Fruit fly (Drosophila melanogaster): ENCODE results near the gene CG7071.

The CG7071 gene

DNA sequence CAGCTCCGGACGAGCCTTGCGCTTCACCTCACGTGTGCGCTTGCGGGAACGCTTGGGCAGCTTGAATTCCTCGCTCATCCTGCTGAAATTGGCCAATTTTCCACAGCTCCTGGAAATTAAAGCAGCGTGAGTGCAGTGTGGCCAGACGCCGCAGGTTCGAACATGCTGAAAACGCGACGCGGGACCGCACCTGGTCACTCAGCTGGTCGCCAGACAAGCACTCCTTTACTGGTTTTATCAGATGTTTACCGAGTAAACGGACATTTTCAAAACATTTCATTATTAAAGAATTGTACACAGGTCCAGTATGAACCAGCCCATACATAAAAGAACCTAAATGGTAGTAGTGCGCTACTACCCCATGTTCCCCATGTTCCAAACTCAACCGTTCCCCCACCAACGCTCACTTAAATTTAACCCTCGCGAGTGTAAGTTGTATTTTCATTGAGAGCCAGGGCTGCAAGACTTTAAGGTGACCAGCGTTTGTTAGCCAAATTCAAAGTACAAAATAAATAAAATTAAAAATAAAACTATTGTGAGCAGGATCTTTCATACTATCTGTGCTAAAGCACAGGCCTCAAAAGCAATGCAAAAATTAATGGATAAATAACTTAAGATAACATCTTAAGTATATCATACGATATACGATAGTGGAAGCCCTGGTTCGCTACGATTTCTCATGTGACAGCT is at the start of gene CG7071, which contains the start of the genes JMJD6 and Muted:
CG7071 (plus strand) TSS at position 403 of the 690 bp plus-strand sequence.
JMJD6 (minus strand) TSS at position 154 of the 690 bp plus-strand sequence.
Muted (plus strand) TSS at position 403 of the 690 bp plus-strand sequence.
- TF ChIP-seq Pif1A (GFP tag; optimal IDR thresholded peaks at IDR 0.05) (peak; percentile 87), CG14655 (GFP tag; optimal IDR thresholded peaks at IDR 0.05) (peak; percentile 83), CG12605 (GFP tag; IDR thresholded peaks at IDR 0.05) (peak; percentile 36; the same call in 1 of the 2 replicates), CG8159 (tag; optimal IDR thresholded peaks at IDR 0.05) (peak; percentile 78), gl (tag; optimal IDR thresholded peaks at IDR 0.05) (peak; percentile 43), D1 (tag; optimal IDR thresholded peaks at IDR 0.05) (no peak), rn (GFP tag; IDR thresholded peaks at IDR 0.05) (peak; percentile 82), fd96Ca (GFP tag; IDR thresholded peaks at IDR 0.05) (peak; percentile 87; the same call in 2 of the 3 replicates), CG15710 (tag; optimal IDR thresholded peaks at IDR 0.05) (peak; percentile 81), CG17806 (tag; optimal IDR thresholded peaks at IDR 0.05) (peak; percentile 83), Pif1B (GFP tag; optimal IDR thresholded peaks at IDR 0.05) (peak; percentile 74), CG34367 (tag; optimal IDR thresholded peaks at IDR 0.05) (peak; percentile 65), CG9948 (tag; optimal IDR thresholded peaks at IDR 0.05) (peak; percentile 74), Ets98B (GFP tag; IDR thresholded peaks at IDR 0.05) (peak; percentile 85), CG4496 (GFP tag; IDR thresholded peaks at IDR 0.05) (peak; percentile 94), CG10348 (GFP tag; IDR thresholded peaks at IDR 0.05) (no peak; the same call in 1 of the 2 replicates), CG8301 (tag; optimal IDR thresholded peaks at IDR 0.05) (peak; percentile 77), EcR (GFP tag; optimal IDR thresholded peaks at IDR 0.05) (no peak), Snoo (tag; optimal IDR thresholded peaks at IDR 0.05) (peak; percentile 73), CG32121 (GFP tag; IDR thresholded peaks at IDR 0.05) (peak; percentile 85), CG13204 (GFP tag; optimal IDR thresholded peaks at IDR 0.05) (no peak)

DNA sequence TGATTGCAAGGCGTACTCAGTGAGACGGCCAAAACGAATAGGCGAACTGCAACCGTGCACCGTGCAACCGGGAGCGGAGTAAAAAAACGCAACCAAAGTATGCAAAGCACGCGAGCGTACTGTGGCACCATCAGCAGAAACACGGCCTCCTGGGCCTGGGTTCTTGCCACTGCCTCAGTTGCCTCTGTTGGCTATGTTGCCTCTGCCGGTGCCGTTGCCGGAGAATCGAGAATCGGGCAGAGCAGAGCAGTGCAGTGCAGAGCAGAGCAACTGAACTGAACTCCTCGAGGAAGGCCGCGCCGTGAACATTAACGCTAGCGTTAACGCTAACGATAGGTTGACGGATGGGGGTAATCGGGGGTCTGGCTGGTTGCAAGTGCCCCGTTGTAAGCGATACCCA is 38.4 kb upstream of the CG7071 start, which contains the start of gene CG34377:
CG34377 (minus strand) TSS at position 101 of the 400 bp plus-strand sequence.
- TF ChIP-seq Snoo (tag; optimal IDR thresholded peaks at IDR 0.05) = no peak
- TF ChIP-seq CG10348 (GFP tag; IDR thresholded peaks at IDR 0.05) = no peak
- TF ChIP-seq CG4496 (GFP tag; IDR thresholded peaks at IDR 0.05) = no peak
- no peak for TF ChIP-seq fd96Ca (GFP tag; IDR thresholded peaks at IDR 0.05)
- no peak for TF ChIP-seq CG15710 (tag; optimal IDR thresholded peaks at IDR 0.05)
- TF ChIP-seq CG9948 (tag; optimal IDR thresholded peaks at IDR 0.05) = no peak
- no peak for TF ChIP-seq rn (GFP tag; IDR thresholded peaks at IDR 0.05)
- TF ChIP-seq D1 (tag; optimal IDR thresholded peaks at IDR 0.05) = no peak
- no peak for TF ChIP-seq CG13204 (GFP tag; optimal IDR thresholded peaks at IDR 0.05)
- no peak for TF ChIP-seq CG14655 (GFP tag; optimal IDR thresholded peaks at IDR 0.05)
- no peak for TF ChIP-seq CG17806 (tag; optimal IDR thresholded peaks at IDR 0.05)
- no peak for TF ChIP-seq CG12605 (GFP tag; IDR thresholded peaks at IDR 0.05)
- TF ChIP-seq CG34367 (tag; optimal IDR thresholded peaks at IDR 0.05) = no peak
- TF ChIP-seq gl (tag; optimal IDR thresholded peaks at IDR 0.05) = no peak
- TF ChIP-seq Pif1B (GFP tag; optimal IDR thresholded peaks at IDR 0.05) = no peak
- no peak for TF ChIP-seq Ets98B (GFP tag; IDR thresholded peaks at IDR 0.05)
- no peak for TF ChIP-seq CG8301 (tag; optimal IDR thresholded peaks at IDR 0.05)
- no peak for TF ChIP-seq CG8159 (tag; optimal IDR thresholded peaks at IDR 0.05)
- TF ChIP-seq CG32121 (GFP tag; IDR thresholded peaks at IDR 0.05) = no peak
- no peak for TF ChIP-seq Pif1A (GFP tag; optimal IDR thresholded peaks at IDR 0.05)

DNA sequence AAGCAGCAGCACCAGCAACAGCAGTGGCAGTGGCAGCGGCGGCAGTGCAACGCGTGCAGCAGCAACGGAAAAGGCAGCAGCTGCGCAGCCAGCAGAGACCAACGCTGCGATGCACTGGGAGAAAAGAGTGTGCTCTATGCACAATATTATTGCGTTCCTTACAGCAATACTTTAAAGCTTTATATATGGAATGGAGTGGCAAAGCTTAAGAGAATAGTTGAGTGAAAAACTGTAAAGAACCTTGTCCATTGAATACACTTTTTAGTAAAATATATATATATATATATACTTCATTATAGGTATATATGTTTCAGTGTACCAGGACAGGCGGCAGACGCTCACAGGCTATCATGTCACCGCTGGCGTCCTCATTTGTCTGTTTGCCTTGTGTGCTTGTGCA is 37.7 kb upstream of the CG7071 start:
- TF ChIP-seq Pif1A (GFP tag; optimal IDR thresholded peaks at IDR 0.05) (no peak), Pif1B (GFP tag; optimal IDR thresholded peaks at IDR 0.05) (peak; percentile 7), D1 (tag; optimal IDR thresholded peaks at IDR 0.05) (no peak), CG10348 (GFP tag; IDR thresholded peaks at IDR 0.05) (no peak), Snoo (tag; optimal IDR thresholded peaks at IDR 0.05) (peak; percentile 46), EcR (GFP tag; optimal IDR thresholded peaks at IDR 0.05) (no peak), CG13204 (GFP tag; optimal IDR thresholded peaks at IDR 0.05) (peak; percentile 56), gl (tag; optimal IDR thresholded peaks at IDR 0.05) (no peak), CG15710 (tag; optimal IDR thresholded peaks at IDR 0.05) (peak; percentile 76), fd96Ca (GFP tag; IDR thresholded peaks at IDR 0.05) (peak; percentile 64; the same call in 2 of the 3 replicates), CG34367 (tag; optimal IDR thresholded peaks at IDR 0.05) (peak; percentile 63), CG32121 (GFP tag; IDR thresholded peaks at IDR 0.05) (peak; percentile 55; the same call in 1 of the 2 replicates), rn (GFP tag; IDR thresholded peaks at IDR 0.05) (no peak), Ets98B (GFP tag; IDR thresholded peaks at IDR 0.05) (peak; percentile 27; the same call in 1 of the 2 replicates), CG4496 (GFP tag; IDR thresholded peaks at IDR 0.05) (peak; percentile 68; the same call in 2 of the 3 replicates), CG17806 (tag; optimal IDR thresholded peaks at IDR 0.05) (peak; percentile 79), CG9948 (tag; optimal IDR thresholded peaks at IDR 0.05) (peak; percentile 78), CG12605 (GFP tag; IDR thresholded peaks at IDR 0.05) (peak; percentile 15; the same call in 1 of the 2 replicates), CG8301 (tag; optimal IDR thresholded peaks at IDR 0.05) (peak; percentile 59), CG8159 (tag; optimal IDR thresholded peaks at IDR 0.05) (peak; percentile 83), CG14655 (GFP tag; optimal IDR thresholded peaks at IDR 0.05) (peak; percentile 81)

DNA sequence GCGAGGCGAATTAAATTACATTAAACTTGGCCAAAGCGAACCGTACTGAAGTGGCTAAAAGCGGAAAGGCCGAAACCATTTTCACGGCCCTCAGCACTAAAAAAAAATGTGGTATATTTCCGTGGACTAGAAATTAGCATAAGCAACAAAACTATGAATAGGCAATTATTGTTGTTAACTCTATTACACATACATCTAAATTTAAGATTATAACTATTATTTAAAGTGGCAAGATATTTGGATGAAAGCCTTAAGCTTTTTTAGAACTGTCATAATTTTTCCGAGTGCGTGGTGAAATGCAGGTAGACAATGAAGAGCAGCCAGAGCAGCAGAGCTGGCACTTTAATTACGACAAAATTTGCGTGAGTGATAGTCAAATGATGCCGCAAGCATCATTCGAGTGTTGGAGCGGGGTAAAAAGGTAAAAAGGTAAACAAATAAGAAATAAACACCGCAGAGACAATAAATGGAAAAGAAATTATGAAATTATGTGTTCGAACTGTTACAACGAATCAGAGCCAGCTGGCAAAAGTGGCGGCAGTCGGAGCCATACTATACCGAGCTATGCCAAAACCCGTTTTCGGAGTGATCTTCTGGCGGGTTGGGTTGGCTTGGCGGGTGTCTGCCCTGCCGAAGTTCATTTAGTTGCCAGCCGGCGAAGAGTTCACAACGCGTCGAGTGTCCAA is 33.6 kb upstream of the CG7071 start, which contains the start of gene CG7080:
CG7080 (plus strand) TSS at position 636 of the 686 bp plus-strand sequence.
- TF ChIP-seq Pif1A (GFP tag; optimal IDR thresholded peaks at IDR 0.05) = peak; percentile 12
- TF ChIP-seq CG8159 (tag; optimal IDR thresholded peaks at IDR 0.05) = peak; percentile 25
- peak; percentile 14 for TF ChIP-seq CG14655 (GFP tag; optimal IDR thresholded peaks at IDR 0.05)
- TF ChIP-seq EcR (GFP tag; optimal IDR thresholded peaks at IDR 0.05) = no peak

All from whole organism, pupa.